Worm (Caenorhabditis elegans): ENCODE measurements around the gene lgl-1.

DNA sequence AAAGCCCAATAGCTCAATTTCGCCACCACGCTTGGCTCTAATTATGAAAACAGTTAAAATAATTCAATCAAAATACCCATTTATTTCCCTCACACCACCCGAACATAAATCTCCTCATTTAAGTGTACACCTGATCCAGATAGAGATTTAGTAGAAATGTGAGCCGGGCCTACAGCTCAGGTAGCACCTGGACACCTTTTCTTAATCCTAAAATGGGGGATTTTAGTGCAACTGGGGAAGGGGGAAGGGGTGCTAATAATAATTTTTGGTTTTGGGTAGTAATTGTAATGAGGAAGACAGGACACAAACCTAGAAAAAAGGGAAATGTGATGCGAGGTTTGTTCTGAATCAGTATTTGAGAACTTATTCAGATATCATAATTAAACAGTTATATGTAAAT, 17.3 kb downstream of the lgl-1 start:
- no peak for TF ChIP-seq elt-3 (tag; optimal IDR thresholded peaks at IDR 0.05)
- no peak for TF ChIP-seq unc-62 (GFP tag; optimal IDR thresholded peaks at IDR 0.05)
- TF ChIP-seq ztf-11 (tag; optimal IDR thresholded peaks at IDR 0.05): no peak
